Worm (Caenorhabditis elegans) whole organism, L2 larva: Measurements from ENCODE around the gene Y39G8B.5.

ENCODE experiments used
- Y55F3AM.14 ChIP-seq: fragments of 200-800 bp; sonication (Bioruptor generic); optimal IDR thresholded peaks from 2 replicates; lab custom pipeline; 2018; ENCODE audit warnings: mild to moderate bottlenecking, missing genetic modification characterization, missing compliant biosample characterization
- alr-1 ChIP-seq: fragments of 150-350 bp; optimal IDR thresholded peaks from 2 replicates; lab custom pipeline; 2014; ENCODE audit warnings: missing biosample characterization, missing genetic modification characterization
- ama-1 ChIP-seq: fragments of 150-350 bp; optimal IDR thresholded peaks from 2 replicates; lab custom pipeline; 2018; ENCODE audit warnings: inconsistent platforms
- elt-3 ChIP-seq: sonication (generic microtip); optimal IDR thresholded peaks from 2 replicates; lab custom pipeline; 2017; ENCODE audit warnings: missing biosample characterization, missing genetic modification characterization
- lin-13 ChIP-seq: fragments of 150-350 bp; optimal IDR thresholded peaks from 2 replicates; lab custom pipeline; 2014; ENCODE audit warnings: missing biosample characterization, missing genetic modification reagents, missing genetic modification characterization
- mdl-1 ChIP-seq, 2 experiments: fragments of 150-350 bp in 1 of 2; sonication (generic microtip) in 1 of 2; optimal IDR thresholded peaks; 2 replicates each; lab custom pipeline; 2017; ENCODE audit warnings: missing biosample characterization in 2 of 2, missing genetic modification characterization in 2 of 2
- nhr-10 ChIP-seq: sonication (generic microtip); optimal IDR thresholded peaks from 2 replicates; lab custom pipeline; 2017; ENCODE audit warnings: missing biosample characterization, missing genetic modification characterization
- nhr-11 ChIP-seq: fragments of 150-350 bp; optimal IDR thresholded peaks from 2 replicates; lab custom pipeline; 2014; ENCODE audit warnings: missing biosample characterization, missing genetic modification characterization
- nhr-12 ChIP-seq: fragments of 150-350 bp; optimal IDR thresholded peaks from 2 replicates; lab custom pipeline; 2014; ENCODE audit warnings: missing biosample characterization, missing genetic modification characterization
- nhr-25 ChIP-seq: fragments of 150-350 bp; sonication (generic microtip); optimal IDR thresholded peaks from 3 replicates; lab custom pipeline; 2014; ENCODE audit warnings: missing biosample characterization, missing genetic modification characterization
- peb-1 ChIP-seq: fragments of 150-350 bp; optimal IDR thresholded peaks from 2 replicates; lab custom pipeline; 2014; ENCODE audit warnings: missing biosample characterization, missing genetic modification characterization
- unc-62 ChIP-seq: fragments of 150-350 bp; optimal IDR thresholded peaks from 2 replicates; lab custom pipeline; 2014; ENCODE audit warnings: missing biosample characterization, missing genetic modification reagents, missing genetic modification characterization
- ztf-11 ChIP-seq: sonication (generic microtip); optimal IDR thresholded peaks from 2 replicates; lab custom pipeline; 2017; ENCODE audit warnings: missing biosample characterization, missing genetic modification characterization
- ztf-4 ChIP-seq: fragments of 150-350 bp; optimal IDR thresholded peaks from 2 replicates; lab custom pipeline; 2014; ENCODE audit warnings: missing biosample characterization, missing genetic modification characterization

DNA sequence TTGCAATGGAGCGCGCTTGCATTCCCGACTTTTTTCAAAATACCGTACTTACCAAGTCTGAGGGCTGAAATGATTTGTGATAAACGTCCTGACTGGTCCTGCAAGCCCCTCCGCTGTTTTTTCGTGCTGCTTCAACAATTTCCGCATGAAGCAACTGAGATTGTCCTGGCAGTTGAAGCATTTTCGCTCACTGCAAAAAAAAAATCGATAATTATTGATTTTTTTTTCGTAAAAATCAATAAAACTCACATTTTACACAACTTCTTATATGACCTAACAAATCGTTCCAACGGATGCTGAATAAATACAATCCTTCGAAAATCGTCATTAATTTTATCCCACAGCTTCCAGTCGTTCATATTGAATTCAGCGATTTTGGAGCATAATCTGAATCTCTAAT is 27.2 kb upstream of the Y39G8B.5 start:
- TF ChIP-seq nhr-11 (tag; lab: Kevin White, UChicago) (no peak), nhr-10 (no peak), ztf-11 (tag; lab: Kevin White, UChicago) (no peak), ama-1 (lab: Kevin White, UChicago) (no peak), nhr-25 (tag; lab: Kevin White, UChicago) (no peak), lin-13 (GFP tag; lab: Kevin White, UChicago) (no peak), ztf-4 (tag; lab: Kevin White, UChicago) (no peak), nhr-12 (tag; lab: Kevin White, UChicago) (no peak), mdl-1 (tag; optimal IDR thresholded peaks at IDR 0.05; lab: Kevin White, UChicago) (no peak), peb-1 (tag; lab: Kevin White, UChicago) (no peak), alr-1 (tag; lab: Kevin White, UChicago) (no peak), Y55F3AM.14 (GFP tag; lab: Kevin White, UChicago) (no peak), unc-62 (no peak), elt-3 (tag; lab: Kevin White, UChicago) (no peak)
